Worm (Caenorhabditis elegans) whole organism, young adult: ENCODE results near the gene phat-8.

Source experiments
- B0261.1 ChIP-seq: sonication (generic microtip); optimal IDR thresholded peaks from 2 replicates; lab custom pipeline; 2016; ENCODE audit warnings: mild to moderate bottlenecking, missing genetic modification characterization, moderate library complexity, missing compliant biosample characterization
- F49E8.2 ChIP-seq: sonication (generic microtip); optimal IDR thresholded peaks from 3 replicates; lab custom pipeline; 2017; ENCODE audit warnings: missing genetic modification characterization, mild to moderate bottlenecking, missing compliant biosample characterization, antibody characterized with exemption, moderate library complexity; ENCODE audit not compliant: insufficient read depth
- Y95B8A.8 ChIP-seq: fragments of 200-800 bp; sonication (Bioruptor generic); IDR thresholded peaks from 2 replicates; pipeline ENCODE4 v1.3.6; 2022; ENCODE audit warnings: missing genetic modification reagents, missing genetic modification characterization, missing compliant biosample characterization
- nfya-1 ChIP-seq: sonication (generic microtip); optimal IDR thresholded peaks from 2 replicates; lab custom pipeline; 2017; ENCODE audit warnings: antibody characterized with exemption, missing compliant biosample characterization, missing genetic modification characterization, borderline replicate concordance; ENCODE audit not compliant: insufficient read depth
- nhr-120 ChIP-seq: fragments of 200-800 bp; sonication (Bioruptor generic); IDR thresholded peaks from 2 replicates; pipeline ENCODE4 v1.3.6; 2022; ENCODE audit warnings: missing genetic modification characterization, missing compliant biosample characterization
- sea-2 ChIP-seq: fragments of 200-800 bp; sonication (Bioruptor generic); IDR thresholded peaks from 2 replicates; pipeline ENCODE4 v1.3.6; 2022; ENCODE audit warnings: missing genetic modification characterization, missing compliant biosample characterization
- somi-1 ChIP-seq: fragments of 200-800 bp; sonication (Bioruptor generic); optimal IDR thresholded peaks from 2 replicates; lab custom pipeline; 2018; ENCODE audit warnings: mild to moderate bottlenecking, missing genetic modification characterization, missing compliant biosample characterization
- tlf-1 ChIP-seq: fragments of 200-800 bp; sonication (Bioruptor generic); optimal IDR thresholded peaks from 2 replicates; lab custom pipeline; 2018; ENCODE audit warnings: mild to moderate bottlenecking, missing genetic modification characterization, missing compliant biosample characterization

DNA sequence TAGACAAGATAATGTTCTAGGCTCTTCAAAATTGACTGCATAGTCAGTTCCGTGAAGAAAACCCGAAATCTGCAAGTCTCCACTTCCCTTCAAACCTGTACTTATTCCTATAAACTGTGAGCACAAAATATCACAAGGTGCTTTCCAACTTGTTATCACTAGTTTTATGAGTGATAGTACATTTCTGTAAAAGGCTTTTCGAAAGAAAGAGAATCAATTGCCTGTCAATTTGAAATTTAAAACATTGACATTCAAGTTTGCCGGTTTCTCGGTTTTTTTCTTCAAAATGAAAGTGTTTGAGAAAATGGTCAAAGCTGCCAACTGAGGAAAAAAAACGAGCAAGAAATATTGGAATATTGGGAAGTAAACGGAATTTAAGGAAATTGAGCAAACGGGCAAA lies 46.4 kb downstream of the phat-8 start:
- TF ChIP-seq F49E8.2 (tag; lab: Kevin White, UChicago) = no peak
- TF ChIP-seq nhr-120 = no peak
- no peak for TF ChIP-seq B0261.1 (tag; lab: Kevin White, UChicago)
- TF ChIP-seq tlf-1 = no peak
- no peak for TF ChIP-seq somi-1 (GFP tag; lab: Kevin White, UChicago)
- TF ChIP-seq nfya-1 (tag; lab: Kevin White, UChicago) = no peak
- no peak for TF ChIP-seq sea-2
- no peak for TF ChIP-seq Y95B8A.8 (GFP tag; lab: Robert Waterston, UW)
